Fruit fly (Drosophila melanogaster) whole organism, embryonic: Measurements from ENCODE around the gene CG14220.

Experiments
- Antp ChIP-seq: fragments of 200-800 bp; sonication (Bioruptor generic); optimal IDR thresholded peaks from 3 replicates; lab custom pipeline; 2016; ENCODE audit warnings: missing biosample characterization, missing genetic modification characterization
- Bdp1 ChIP-seq: fragments of 200-800 bp; sonication (Bioruptor generic); optimal IDR thresholded peaks from 3 replicates; lab custom pipeline; 2016; ENCODE audit warnings: missing biosample characterization, missing genetic modification characterization
- CG1024 ChIP-seq: fragments of 200-800 bp; sonication (Bioruptor generic); IDR thresholded peaks from 2 replicates; pipeline ENCODE4 v1.3.6; 2022; ENCODE audit warnings: missing biosample characterization, missing genetic modification characterization
- CG10654 ChIP-seq: fragments of 200-800 bp; sonication (Bioruptor generic); optimal IDR thresholded peaks from 2 replicates; lab custom pipeline; 2016; ENCODE audit warnings: missing biosample characterization, missing genetic modification characterization
- CG1233 ChIP-seq: fragments of 200-800 bp; sonication (Bioruptor generic); optimal IDR thresholded peaks from 4 replicates; lab custom pipeline; 2018; ENCODE audit warnings: missing biosample characterization, mild to moderate bottlenecking, missing genetic modification characterization
- CG12659 ChIP-seq: fragments of 200-800 bp; sonication (Bioruptor generic); optimal IDR thresholded peaks from 3 replicates; lab custom pipeline; 2017; ENCODE audit warnings: mild to moderate bottlenecking, missing biosample characterization, missing genetic modification reagents, missing genetic modification characterization
- CG12769 ChIP-seq: fragments of 200-800 bp; sonication (Bioruptor generic); optimal IDR thresholded peaks from 2 replicates; lab custom pipeline; 2019; ENCODE audit warnings: missing biosample characterization, mild to moderate bottlenecking, missing genetic modification characterization, moderate library complexity
- CG13123 ChIP-seq: fragments of 200-800 bp; sonication (Bioruptor generic); optimal IDR thresholded peaks from 2 replicates; lab custom pipeline; 2016; ENCODE audit warnings: missing biosample characterization, missing genetic modification characterization
- CG13296 ChIP-seq: fragments of 200-800 bp; sonication (Bioruptor generic); optimal IDR thresholded peaks from 3 replicates; lab custom pipeline; 2018; ENCODE audit warnings: missing biosample characterization, mild to moderate bottlenecking, missing genetic modification characterization
- CG14710 ChIP-seq: fragments of 200-800 bp; sonication (Bioruptor generic); optimal IDR thresholded peaks from 3 replicates; lab custom pipeline; 2019; ENCODE audit warnings: missing biosample characterization, mild to moderate bottlenecking, missing genetic modification characterization, moderate library complexity
- CG17186 ChIP-seq: fragments of 200-800 bp; sonication (Bioruptor generic); optimal IDR thresholded peaks from 3 replicates; lab custom pipeline; 2017; ENCODE audit warnings: missing biosample characterization, missing genetic modification reagents, missing genetic modification characterization
- CG17328 ChIP-seq: fragments of 200-800 bp; sonication (Bioruptor generic); IDR thresholded peaks from 2 replicates; pipeline ENCODE4 v1.3.6; 2022; ENCODE audit warnings: missing biosample characterization, missing genetic modification characterization
- CG2202 ChIP-seq: fragments of 200-800 bp; sonication (Bioruptor generic); optimal IDR thresholded peaks from 2 replicates; lab custom pipeline; 2018; ENCODE audit warnings: missing biosample characterization, mild to moderate bottlenecking, missing genetic modification characterization
- CG2678 ChIP-seq: fragments of 200-800 bp; sonication (Bioruptor generic); optimal IDR thresholded peaks from 3 replicates; lab custom pipeline; 2019; ENCODE audit warnings: missing biosample characterization, mild to moderate bottlenecking, missing genetic modification characterization, moderate library complexity
- CG3281 ChIP-seq: fragments of 200-800 bp; sonication (Bioruptor generic); optimal IDR thresholded peaks from 3 replicates; lab custom pipeline; 2017; ENCODE audit warnings: missing biosample characterization, mild to moderate bottlenecking, missing genetic modification characterization
- CG33557 ChIP-seq: fragments of 200-800 bp; sonication (Bioruptor generic); optimal IDR thresholded peaks from 2 replicates; lab custom pipeline; 2019; ENCODE audit warnings: missing biosample characterization, mild to moderate bottlenecking, missing genetic modification characterization, moderate library complexity
- CG4617 ChIP-seq: fragments of 200-800 bp; sonication (Bioruptor generic); optimal IDR thresholded peaks from 3 replicates; lab custom pipeline; 2016; ENCODE audit warnings: missing biosample characterization, missing genetic modification characterization, borderline replicate concordance
- CG6813 ChIP-seq: fragments of 200-800 bp; sonication (Bioruptor generic); optimal IDR thresholded peaks from 2 replicates; lab custom pipeline; 2017; ENCODE audit warnings: missing biosample characterization, missing genetic modification characterization, mild to moderate bottlenecking, moderate library complexity, missing genetic modification reagents
- CG8281 ChIP-seq: fragments of 200-800 bp; sonication (Bioruptor generic); optimal IDR thresholded peaks from 2 replicates; lab custom pipeline; 2018; ENCODE audit warnings: missing biosample characterization, mild to moderate bottlenecking, missing genetic modification characterization, moderate library complexity
- CG8924 ChIP-seq: fragments of 200-800 bp; optimal IDR thresholded peaks from 3 replicates; lab custom pipeline; 2019; ENCODE audit warnings: missing biosample characterization, mild to moderate bottlenecking, missing genetic modification characterization, moderate library complexity
- CG9727 ChIP-seq: fragments of 200-800 bp; sonication (Bioruptor generic); optimal IDR thresholded peaks from 3 replicates; lab custom pipeline; 2017; ENCODE audit warnings: missing biosample characterization, mild to moderate bottlenecking, missing genetic modification characterization
- ERR ChIP-seq: fragments of 200-800 bp; sonication (Bioruptor generic); optimal IDR thresholded peaks from 2 replicates; lab custom pipeline; 2016; ENCODE audit warnings: missing biosample characterization, missing genetic modification characterization
- Eip74EF ChIP-seq, 2 experiments: fragments of 200-800 bp in 1 of 2; fragments of >200 bp in 1 of 2; sonication (Bioruptor generic) in 1 of 2; optimal IDR thresholded peaks; 2 replicates each; lab custom pipeline; 2017 to 2019; ENCODE audit warnings: missing biosample characterization in 2 of 2, missing genetic modification characterization in 2 of 2, mild to moderate bottlenecking in 1 of 2, moderate library complexity in 1 of 2
- Fer3 ChIP-seq: fragments of 200-800 bp; sonication (Bioruptor generic); optimal IDR thresholded peaks from 2 replicates; lab custom pipeline; 2018; ENCODE audit warnings: missing biosample characterization, mild to moderate bottlenecking, missing genetic modification characterization, moderate library complexity
- GATAe ChIP-seq: fragments of 200-800 bp; sonication (Bioruptor generic); conservative IDR thresholded peaks from 2 replicates; pipeline ENCODE4 v1.3.6; 2022; ENCODE audit warnings: missing biosample characterization, missing genetic modification characterization
- Hmr ChIP-seq: fragments of 200-800 bp; sonication (Bioruptor generic); optimal IDR thresholded peaks from 3 replicates; lab custom pipeline; 2017; ENCODE audit warnings: mild to moderate bottlenecking, missing biosample characterization, missing genetic modification reagents, missing genetic modification characterization
- Ssrp ChIP-seq: fragments of 200-800 bp; sonication (Bioruptor generic); optimal IDR thresholded peaks from 2 replicates; lab custom pipeline; 2018; ENCODE audit warnings: missing biosample characterization, mild to moderate bottlenecking, missing genetic modification characterization, moderate library complexity
- TFAM ChIP-seq: fragments of 200-800 bp; sonication (Bioruptor generic); optimal IDR thresholded peaks from 2 replicates; lab custom pipeline; 2017; ENCODE audit warnings: missing biosample characterization, missing genetic modification characterization, inconsistent platforms
- Taf1 ChIP-seq: fragments of 200-800 bp; sonication (Bioruptor generic); IDR thresholded peaks from 2 replicates; pipeline ENCODE4 v1.3.6; 2022; ENCODE audit warnings: missing biosample characterization, missing genetic modification characterization
- ac ChIP-seq: fragments of 200-800 bp; sonication (Bioruptor generic); optimal IDR thresholded peaks from 3 replicates; lab custom pipeline; 2017; ENCODE audit warnings: missing biosample characterization, mild to moderate bottlenecking, missing genetic modification characterization
- corto ChIP-seq: fragments of 200-800 bp; sonication (Bioruptor generic); optimal IDR thresholded peaks from 2 replicates; lab custom pipeline; 2016; ENCODE audit warnings: missing biosample characterization, mild to moderate bottlenecking, missing genetic modification characterization, moderate library complexity
- dimm ChIP-seq: fragments of 200-800 bp; sonication (Bioruptor generic); IDR thresholded peaks from 2 replicates; pipeline ENCODE4 v1.3.6; 2022; ENCODE audit warnings: missing biosample characterization, missing genetic modification characterization
- dmrt11E ChIP-seq: fragments of 200-800 bp; sonication (Bioruptor generic); optimal IDR thresholded peaks from 3 replicates; lab custom pipeline; 2018; ENCODE audit warnings: missing biosample characterization, mild to moderate bottlenecking, missing genetic modification characterization, moderate library complexity
- dysf ChIP-seq: fragments of 200-800 bp; sonication (Bioruptor generic); IDR thresholded peaks from 3 replicates; pipeline ENCODE4 v1.3.6; 2022; ENCODE audit warnings: missing biosample characterization, missing genetic modification characterization
- fd3F ChIP-seq: fragments of 200-800 bp; sonication (Bioruptor generic); optimal IDR thresholded peaks from 2 replicates; lab custom pipeline; 2018; ENCODE audit warnings: missing biosample characterization, mild to moderate bottlenecking, missing genetic modification characterization, moderate library complexity
- fd96Cb ChIP-seq: fragments of 200-800 bp; sonication (Bioruptor generic); optimal IDR thresholded peaks from 2 replicates; lab custom pipeline; 2018; ENCODE audit warnings: missing biosample characterization, mild to moderate bottlenecking, missing genetic modification characterization, moderate library complexity
- gcm ChIP-seq: fragments of 200-800 bp; sonication (Bioruptor generic); optimal IDR thresholded peaks from 2 replicates; lab custom pipeline; 2019; ENCODE audit warnings: missing biosample characterization, mild to moderate bottlenecking, missing genetic modification characterization, moderate library complexity
- gem ChIP-seq: fragments of 200-800 bp; sonication (Bioruptor generic); optimal IDR thresholded peaks from 2 replicates; lab custom pipeline; 2019; ENCODE audit warnings: missing biosample characterization, mild to moderate bottlenecking, missing genetic modification characterization, moderate library complexity
- hkb ChIP-seq, 2 experiments: fragments of 200-800 bp in 1 of 2; fragments of >200 bp in 1 of 2; sonication (Bioruptor generic) in 1 of 2; IDR thresholded peaks in 1 of 2; optimal IDR thresholded peaks in 1 of 2; 2 replicates each; pipeline versions ENCODE4 v1.3.6 to Lab custom; 2017 to 2022; ENCODE audit warnings: missing biosample characterization in 1 of 2, missing genetic modification characterization in 1 of 2
- inv ChIP-seq: fragments of 200-800 bp; sonication (Bioruptor generic); IDR thresholded peaks from 2 replicates; pipeline ENCODE4 v1.3.6; 2022; ENCODE audit warnings: missing biosample characterization, missing genetic modification characterization; ENCODE audit not compliant: partially characterized antibody
- odd ChIP-seq: fragments of 200-800 bp; sonication (Bioruptor generic); optimal IDR thresholded peaks from 2 replicates; lab custom pipeline; 2017; ENCODE audit warnings: missing biosample characterization, mild to moderate bottlenecking, missing genetic modification characterization
- onecut ChIP-seq: fragments of 200-800 bp; sonication (Bioruptor generic); IDR thresholded peaks from 2 replicates; pipeline ENCODE4 v1.3.6; 2022; ENCODE audit warnings: missing biosample characterization, missing genetic modification characterization
- pfk ChIP-seq: fragments of 200-800 bp; sonication (Bioruptor generic); optimal IDR thresholded peaks from 2 replicates; lab custom pipeline; 2018; ENCODE audit warnings: missing biosample characterization, mild to moderate bottlenecking, missing genetic modification characterization, moderate library complexity
- phol ChIP-seq: fragments of 200-800 bp; sonication (Bioruptor generic); optimal IDR thresholded peaks from 3 replicates; lab custom pipeline; 2018; ENCODE audit warnings: missing biosample characterization, mild to moderate bottlenecking, missing genetic modification characterization, moderate library complexity
- pzg ChIP-seq: fragments of 200-800 bp; sonication (Bioruptor generic); optimal IDR thresholded peaks from 3 replicates; lab custom pipeline; 2018; ENCODE audit warnings: missing biosample characterization, mild to moderate bottlenecking, missing genetic modification characterization, moderate library complexity
- run ChIP-seq: fragments of 200-800 bp; sonication (Bioruptor generic); optimal IDR thresholded peaks from 3 replicates; lab custom pipeline; 2018; ENCODE audit warnings: missing biosample characterization, mild to moderate bottlenecking, missing genetic modification characterization
- sim ChIP-seq: fragments of 200-800 bp; sonication (Bioruptor generic); IDR thresholded peaks from 2 replicates; pipeline ENCODE4 v1.3.6; 2022; ENCODE audit warnings: missing biosample characterization, missing genetic modification characterization
- tna ChIP-seq: fragments of 200-800 bp; sonication (Bioruptor generic); IDR thresholded peaks from 2 replicates; pipeline ENCODE4 v1.3.6; 2022; ENCODE audit warnings: missing biosample characterization, missing genetic modification characterization; ENCODE audit not compliant: partially characterized antibody
- unc-4 ChIP-seq: fragments of 200-800 bp; sonication (Bioruptor generic); IDR thresholded peaks from 2 replicates; pipeline ENCODE4 v1.3.6; 2022; ENCODE audit warnings: missing biosample characterization, missing genetic modification characterization; ENCODE audit not compliant: partially characterized antibody
- usp ChIP-seq: fragments of >200 bp; optimal IDR thresholded peaks from 2 replicates; lab custom pipeline; 2017; ENCODE audit warnings: missing biosample characterization, missing genetic modification characterization

The CG14220 gene

DNA sequence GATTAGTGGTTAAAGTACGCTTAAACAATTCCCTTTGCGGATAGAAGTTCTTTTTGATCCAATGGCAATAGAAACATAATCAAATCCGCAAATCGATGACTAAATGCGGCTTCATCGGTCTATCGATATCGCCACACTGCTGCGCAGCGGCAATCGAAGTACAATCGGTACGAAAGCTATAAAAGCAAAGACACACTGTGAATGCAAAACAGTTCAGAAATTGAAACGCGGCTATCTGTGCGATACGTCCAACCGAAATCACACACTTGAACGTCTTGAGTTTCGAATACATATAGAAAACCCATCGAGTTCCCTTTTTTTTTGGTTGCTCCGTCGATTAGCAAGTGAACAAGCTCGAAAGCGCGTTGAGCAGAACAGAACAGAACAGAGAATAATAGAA, 3.3 kb upstream of the CG14220 start, which contains the start of gene CG14207 (continued):
- TF ChIP-seq Hmr (GFP tag; lab: Kevin White, UChicago) (peak; percentile 32), Fer3 (tag; lab: Kevin White, UChicago) (peak; percentile 36), dmrt11E (tag; lab: Kevin White, UChicago) (no peak), CG33557 (GFP tag; lab: Kevin White, UChicago) (no peak), CG3281 (GFP tag; lab: Kevin White, UChicago) (no peak), unc-4 (GFP tag; lab: Robert Waterston, UW) (peak; percentile 67), tna (GFP tag; lab: Robert Waterston, UW) (peak; percentile 88), sim (GFP tag; lab: Robert Waterston, UW) (no peak), ERR (no peak), Bdp1 (no peak), TFAM (GFP tag; lab: Kevin White, UChicago) (no peak), CG1233 (no peak), Eip74EF (GFP tag; optimal IDR thresholded peaks at IDR 0.05; lab: Kevin White, UChicago) (no peak), CG2678 (tag; lab: Kevin White, UChicago) (no peak), corto (no peak), CG12769 (tag; lab: Kevin White, UChicago) (no peak), gcm (GFP tag; lab: Kevin White, UChicago) (no peak), CG17186 (GFP tag; lab: Kevin White, UChicago) (peak; percentile 23), CG14710 (peak; percentile 11), Antp (no peak), CG8924 (tag; lab: Kevin White, UChicago) (no peak), CG1024 (GFP tag; lab: Robert Waterston, UW) (no peak), CG13123 (GFP tag; lab: Kevin White, UChicago) (no peak), CG17328 (GFP tag; lab: Robert Waterston, UW) (no peak), pzg (GFP tag; lab: Kevin White, UChicago) (peak; percentile 51), Taf1 (GFP tag; lab: Robert Waterston, UW) (no peak), usp (GFP tag; lab: Kevin White, UChicago) (no peak), fd3F (GFP tag; lab: Kevin White, UChicago) (no peak), odd (GFP tag; lab: Kevin White, UChicago) (no peak), Ssrp (no peak), dimm (no peak), run (tag; lab: Kevin White, UChicago) (no peak), CG8281 (tag; lab: Kevin White, UChicago) (no peak), dysf (no peak), fd96Cb (no peak), onecut (GFP tag; lab: Robert Waterston, UW) (no peak), CG2202 (no peak), hkb (optimal IDR thresholded peaks at IDR 0.05; lab: Kevin White, UChicago) (no peak), hkb (GFP tag; IDR thresholded peaks at IDR 0.05; lab: Robert Waterston, UW) (no peak), pfk (GFP tag; lab: Kevin White, UChicago) (no peak), CG12659 (GFP tag; lab: Kevin White, UChicago) (peak; percentile 29), inv (peak; percentile 32; the same call in 1 of the 2 replicates), CG6813 (no peak), CG10654 (no peak), CG4617 (GFP tag; lab: Kevin White, UChicago) (no peak), CG13296 (GFP tag; lab: Kevin White, UChicago) (peak; percentile 40), phol (tag; lab: Kevin White, UChicago) (no peak), ac (GFP tag; lab: Kevin White, UChicago) (no peak), gem (tag; lab: Kevin White, UChicago) (no peak), GATAe (GFP tag; lab: Robert Waterston, UW) (no peak), CG9727 (GFP tag; lab: Kevin White, UChicago) (no peak)
